Fruit fly (Drosophila melanogaster) whole organism, embryonic: Measurements from ENCODE around the gene Cyp311a1.

ENCODE experiments used
- Atf6 ChIP-seq: fragments of 200-800 bp; sonication (Bioruptor generic); IDR thresholded peaks from 2 replicates; pipeline ENCODE4 v1.3.6; 2022; ENCODE audit warnings: missing biosample characterization, missing genetic modification characterization
- Awh ChIP-seq: fragments of 200-800 bp; sonication (Bioruptor generic); IDR thresholded peaks from 2 replicates; pipeline ENCODE4, ENCODE4 v1.3.6; 2022; ENCODE audit warnings: missing biosample characterization, missing genetic modification characterization
- Bdp1 ChIP-seq: fragments of 200-800 bp; sonication (Bioruptor generic); optimal IDR thresholded peaks from 3 replicates; lab custom pipeline; 2016; ENCODE audit warnings: missing biosample characterization, missing genetic modification characterization
- CG10274 ChIP-seq: fragments of 200-800 bp; sonication (Bioruptor generic); optimal IDR thresholded peaks from 3 replicates; lab custom pipeline; 2017; ENCODE audit warnings: missing biosample characterization, mild to moderate bottlenecking, missing genetic modification characterization
- CG12659 ChIP-seq: fragments of 200-800 bp; sonication (Bioruptor generic); optimal IDR thresholded peaks from 3 replicates; lab custom pipeline; 2017; ENCODE audit warnings: mild to moderate bottlenecking, missing biosample characterization, missing genetic modification reagents, missing genetic modification characterization
- CG14050 ChIP-seq: fragments of 200-800 bp; sonication (Bioruptor generic); IDR thresholded peaks from 3 replicates; pipeline ENCODE4 v1.3.6; 2022; ENCODE audit warnings: missing biosample characterization, missing genetic modification characterization
- CG14965 ChIP-seq: fragments of 200-800 bp; sonication (Bioruptor generic); optimal IDR thresholded peaks from 2 replicates; lab custom pipeline; 2016; ENCODE audit warnings: missing biosample characterization, missing genetic modification characterization, borderline replicate concordance
- CG15601 ChIP-seq: fragments of 200-800 bp; sonication (Bioruptor generic); optimal IDR thresholded peaks from 3 replicates; lab custom pipeline; 2019; ENCODE audit warnings: missing biosample characterization, mild to moderate bottlenecking, missing genetic modification characterization, moderate library complexity
- CG1647 ChIP-seq: fragments of 200-800 bp; sonication (Bioruptor generic); optimal IDR thresholded peaks from 3 replicates; lab custom pipeline; 2016; ENCODE audit warnings: missing biosample characterization, missing genetic modification characterization
- CG17612 ChIP-seq: fragments of 200-800 bp; sonication (Bioruptor generic); IDR thresholded peaks from 2 replicates; pipeline ENCODE4 v1.3.6; 2022; ENCODE audit warnings: missing biosample characterization, missing genetic modification characterization
- CG17802 ChIP-seq: fragments of 200-800 bp; sonication (Bioruptor generic); optimal IDR thresholded peaks from 2 replicates; lab custom pipeline; 2018; ENCODE audit warnings: missing biosample characterization, mild to moderate bottlenecking, missing genetic modification characterization, moderate library complexity
- CG2116 ChIP-seq: fragments of 200-800 bp; sonication (Bioruptor generic); optimal IDR thresholded peaks from 3 replicates; lab custom pipeline; 2018; ENCODE audit warnings: missing biosample characterization, mild to moderate bottlenecking, missing genetic modification characterization
- CG31224 ChIP-seq: fragments of 200-800 bp; sonication (Bioruptor generic); IDR thresholded peaks from 2 replicates; pipeline ENCODE4 v1.3.6; 2022; ENCODE audit warnings: missing biosample characterization, missing genetic modification characterization
- CG34224 ChIP-seq: fragments of 200-800 bp; sonication (Bioruptor generic); IDR thresholded peaks from 3 replicates; pipeline ENCODE4 v1.3.6; 2022; ENCODE audit warnings: missing biosample characterization, missing genetic modification characterization; ENCODE audit not compliant: partially characterized antibody
- CG3726 ChIP-seq: fragments of 200-800 bp; sonication (Bioruptor generic); IDR thresholded peaks from 3 replicates; pipeline ENCODE4, ENCODE4 v1.3.6; 2022; ENCODE audit warnings: missing biosample characterization, missing genetic modification characterization
- CG4282 ChIP-seq: fragments of 200-800 bp; sonication (Bioruptor generic); optimal IDR thresholded peaks from 2 replicates; lab custom pipeline; 2016; ENCODE audit warnings: missing biosample characterization, missing genetic modification characterization
- CG5953 ChIP-seq: fragments of 200-800 bp; sonication (Bioruptor generic); IDR thresholded peaks from 2 replicates; pipeline ENCODE4 v1.3.6; 2022; ENCODE audit warnings: missing biosample characterization, missing genetic modification characterization
- CG6683 ChIP-seq: fragments of 200-800 bp; sonication (Bioruptor generic); optimal IDR thresholded peaks from 2 replicates; lab custom pipeline; 2017; ENCODE audit warnings: missing biosample characterization, mild to moderate bottlenecking, missing genetic modification characterization, missing genetic modification reagents
- CG7372 ChIP-seq: fragments of 200-800 bp; sonication (Bioruptor generic); IDR thresholded peaks from 2 replicates; pipeline ENCODE4 v1.3.6; 2022; ENCODE audit warnings: missing biosample characterization, missing genetic modification characterization
- CG7839 ChIP-seq: fragments of 200-800 bp; sonication (Bioruptor generic); optimal IDR thresholded peaks from 3 replicates; lab custom pipeline; 2018; ENCODE audit warnings: missing biosample characterization, mild to moderate bottlenecking, missing genetic modification characterization, moderate library complexity
- CHES-1-like ChIP-seq: fragments of 200-800 bp; sonication (Bioruptor generic); optimal IDR thresholded peaks from 2 replicates; lab custom pipeline; 2016; ENCODE audit warnings: missing biosample characterization, missing genetic modification characterization
- Camta ChIP-seq: fragments of 200-800 bp; sonication (Bioruptor generic); optimal IDR thresholded peaks from 2 replicates; lab custom pipeline; 2016; ENCODE audit warnings: missing biosample characterization, missing genetic modification characterization
- D19A ChIP-seq: fragments of 200-800 bp; optimal IDR thresholded peaks from 3 replicates; lab custom pipeline; 2019; ENCODE audit warnings: missing biosample characterization, mild to moderate bottlenecking, missing genetic modification characterization, moderate library complexity
- GATAe ChIP-seq: fragments of 200-800 bp; sonication (Bioruptor generic); conservative IDR thresholded peaks from 2 replicates; pipeline ENCODE4 v1.3.6; 2022; ENCODE audit warnings: missing biosample characterization, missing genetic modification characterization
- HHEX ChIP-seq: fragments of 200-800 bp; sonication (Bioruptor generic); optimal IDR thresholded peaks from 3 replicates; lab custom pipeline; 2017; ENCODE audit warnings: missing biosample characterization, mild to moderate bottlenecking, missing genetic modification characterization, missing genetic modification reagents
- Hr39 ChIP-seq: fragments of >200 bp; optimal IDR thresholded peaks from 2 replicates; lab custom pipeline; 2017
- Kr ChIP-seq: fragments of 200-800 bp; sonication (Bioruptor generic); optimal IDR thresholded peaks from 2 replicates; lab custom pipeline; 2017; ENCODE audit warnings: missing biosample characterization, mild to moderate bottlenecking, missing genetic modification characterization
- MBD-R2 ChIP-seq: fragments of 200-800 bp; sonication (Bioruptor generic); IDR thresholded peaks from 2 replicates; pipeline ENCODE4 v1.3.6; 2022; ENCODE audit warnings: missing biosample characterization, missing genetic modification characterization
- Neu2 ChIP-seq: fragments of 200-800 bp; sonication (Bioruptor generic); optimal IDR thresholded peaks from 3 replicates; lab custom pipeline; 2016; ENCODE audit warnings: missing biosample characterization, missing genetic modification characterization, borderline replicate concordance
- Pdp1 ChIP-seq, 2 experiments: fragments of 200-800 bp; sonication (Bioruptor generic); optimal IDR thresholded peaks; 3 replicates each; lab custom pipeline; 2016; ENCODE audit warnings: missing biosample characterization in 2 of 2, missing genetic modification characterization in 2 of 2, mild to moderate bottlenecking in 1 of 2, moderate library complexity in 1 of 2
- Rx ChIP-seq: fragments of 200-800 bp; sonication (Bioruptor generic); IDR thresholded peaks from 2 replicates; pipeline ENCODE4 v1.3.6; 2022; ENCODE audit warnings: missing biosample characterization, missing genetic modification characterization
- Sry-β ChIP-seq: fragments of 200-800 bp; sonication (Bioruptor generic); optimal IDR thresholded peaks from 2 replicates; lab custom pipeline; 2018; ENCODE audit warnings: missing biosample characterization, mild to moderate bottlenecking, missing genetic modification characterization, moderate library complexity
- Ssrp ChIP-seq: fragments of 200-800 bp; sonication (Bioruptor generic); optimal IDR thresholded peaks from 2 replicates; lab custom pipeline; 2018; ENCODE audit warnings: missing biosample characterization, mild to moderate bottlenecking, missing genetic modification characterization, moderate library complexity
- ase ChIP-seq: fragments of 200-800 bp; sonication (Bioruptor generic); IDR thresholded peaks from 3 replicates; pipeline ENCODE4 v1.3.6; 2022; ENCODE audit warnings: missing biosample characterization, missing genetic modification characterization
- ash1 ChIP-seq: fragments of 200-800 bp; sonication (Bioruptor generic); optimal IDR thresholded peaks from 2 replicates; lab custom pipeline; 2018; ENCODE audit warnings: missing biosample characterization, mild to moderate bottlenecking, missing genetic modification characterization
- corto ChIP-seq: fragments of 200-800 bp; sonication (Bioruptor generic); optimal IDR thresholded peaks from 2 replicates; lab custom pipeline; 2016; ENCODE audit warnings: missing biosample characterization, mild to moderate bottlenecking, missing genetic modification characterization, moderate library complexity
- emc ChIP-seq: fragments of 200-800 bp; sonication (Bioruptor generic); optimal IDR thresholded peaks from 2 replicates; lab custom pipeline; 2016; ENCODE audit warnings: missing biosample characterization, missing genetic modification characterization
- gcm2 ChIP-seq: fragments of 200-800 bp; sonication (Bioruptor generic); optimal IDR thresholded peaks from 2 replicates; lab custom pipeline; 2016; ENCODE audit warnings: missing biosample characterization, missing genetic modification characterization
- insv ChIP-seq, 2 experiments: fragments of 200-800 bp; sonication (Bioruptor generic); optimal IDR thresholded peaks; 3 replicates each; lab custom pipeline; 2016 to 2018; ENCODE audit warnings: missing biosample characterization in 2 of 2, missing genetic modification characterization in 2 of 2
- inv ChIP-seq: fragments of 200-800 bp; sonication (Bioruptor generic); IDR thresholded peaks from 2 replicates; pipeline ENCODE4 v1.3.6; 2022; ENCODE audit warnings: missing biosample characterization, missing genetic modification characterization; ENCODE audit not compliant: partially characterized antibody
- lmd ChIP-seq: fragments of 200-800 bp; sonication (Bioruptor generic); IDR thresholded peaks from 2 replicates; pipeline ENCODE4 v1.3.6; 2022; ENCODE audit warnings: missing biosample characterization, missing genetic modification characterization
- maf-S ChIP-seq: fragments of 200-800 bp; sonication (Bioruptor generic); optimal IDR thresholded peaks from 2 replicates; lab custom pipeline; 2016; ENCODE audit warnings: missing biosample characterization, missing genetic modification characterization
- p53 ChIP-seq: fragments of 200-800 bp; sonication (Bioruptor generic); optimal IDR thresholded peaks from 2 replicates; lab custom pipeline; 2016; ENCODE audit warnings: missing biosample characterization, missing genetic modification characterization
- pita ChIP-seq: fragments of 200-800 bp; sonication (Bioruptor generic); optimal IDR thresholded peaks from 2 replicates; lab custom pipeline; 2017; ENCODE audit warnings: missing biosample characterization, mild to moderate bottlenecking, missing genetic modification characterization
- pzg ChIP-seq: fragments of 200-800 bp; sonication (Bioruptor generic); optimal IDR thresholded peaks from 3 replicates; lab custom pipeline; 2018; ENCODE audit warnings: missing biosample characterization, mild to moderate bottlenecking, missing genetic modification characterization, moderate library complexity
- slp2 ChIP-seq: fragments of 200-800 bp; sonication (Bioruptor generic); optimal IDR thresholded peaks from 2 replicates; lab custom pipeline; 2016; ENCODE audit warnings: missing biosample characterization, missing genetic modification characterization
- ssp ChIP-seq: fragments of 200-800 bp; sonication (Bioruptor generic); IDR thresholded peaks from 2 replicates; pipeline ENCODE4 v1.3.6; 2022; ENCODE audit warnings: missing biosample characterization, missing genetic modification characterization
- vfl ChIP-seq: fragments of 200-800 bp; sonication (Bioruptor generic); optimal IDR thresholded peaks from 2 replicates; lab custom pipeline; 2016; ENCODE audit warnings: missing biosample characterization, missing genetic modification characterization
- vnd ChIP-seq: fragments of 200-800 bp; sonication (Bioruptor generic); IDR thresholded peaks from 3 replicates; pipeline ENCODE4 v1.3.6; 2022; ENCODE audit warnings: missing biosample characterization, missing genetic modification characterization; ENCODE audit not compliant: partially characterized antibody
- zfh1 ChIP-seq: fragments of 200-800 bp; sonication (Bioruptor generic); IDR thresholded peaks from 3 replicates; pipeline ENCODE4 v1.3.6; 2022; ENCODE audit warnings: missing biosample characterization, missing genetic modification characterization

Cyp311a1 gene

DNA sequence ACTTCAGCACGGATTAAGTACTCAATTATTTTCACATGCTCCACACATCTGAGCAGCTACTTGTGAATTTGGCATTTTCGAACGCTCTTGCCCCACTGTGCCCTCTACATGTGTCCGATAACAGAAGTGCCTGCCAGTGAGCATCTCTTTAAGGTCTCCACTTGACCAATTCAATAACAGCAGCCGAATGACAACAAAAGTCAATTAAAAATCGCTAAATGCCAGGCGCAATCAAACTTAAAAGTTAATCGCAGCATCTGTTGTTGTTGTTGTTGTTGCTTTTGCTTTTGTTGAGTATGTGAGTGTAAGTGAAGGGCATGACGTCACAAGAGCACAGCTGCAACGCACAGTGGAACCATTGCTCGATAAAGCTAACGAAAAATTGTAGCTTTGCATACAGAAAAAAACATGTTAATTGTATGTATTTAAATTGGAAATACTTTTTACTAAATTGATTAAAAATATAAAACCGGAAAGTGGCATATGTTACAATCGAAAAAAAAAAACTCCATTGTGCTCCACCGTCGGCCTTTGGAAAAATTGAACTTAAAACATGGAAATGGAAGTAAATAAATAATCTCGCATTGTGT lies 16.4 kb downstream of the Cyp311a1 start (continued):
- TF ChIP-seq D19A (tag; lab: Kevin White, UChicago) (peak; percentile 10), CG3726 (GFP tag; lab: Robert Waterston, UW) (0 out of 3 replicates have a peak, but pooled peaks have one; percentile 52), Ssrp (tag; lab: Kevin White, UChicago) (peak; percentile 1), CG31224 (no peak), ase (GFP tag; lab: Robert Waterston, UW) (peak; percentile 40; the same call in 1 of the 3 replicates), HHEX (peak; percentile 14), CG6683 (GFP tag; lab: Kevin White, UChicago) (no peak), CG14050 (GFP tag; lab: Robert Waterston, UW) (0 out of 3 replicates have a peak, but pooled peaks have one; percentile 9), GATAe (no peak), p53 (GFP tag; lab: Kevin White, UChicago) (no peak), Rx (GFP tag; lab: Robert Waterston, UW) (peak; percentile 16; the same call in 1 of the 2 replicates), CG5953 (GFP tag; lab: Robert Waterston, UW) (no peak), CG1647 (GFP tag; lab: Kevin White, UChicago) (no peak), CG17612 (GFP tag; lab: Robert Waterston, UW) (no peak), ssp (GFP tag; lab: Robert Waterston, UW) (no peak), CG34224 (no peak), ash1 (no peak), Bdp1 (GFP tag; lab: Kevin White, UChicago) (no peak), Pdp1 (GFP tag; optimal IDR thresholded peaks at IDR 0.05; lab: Kevin White, UChicago) (peak in 1 of 2 experiments; percentile 27), lmd (GFP tag; lab: Robert Waterston, UW) (0 out of 2 replicates have a peak, but pooled peaks have one; percentile 8), maf-S (GFP tag; lab: Kevin White, UChicago) (no peak), inv (GFP tag; lab: Robert Waterston, UW) (0 out of 2 replicates have a peak, but pooled peaks have one; percentile 9), CG7839 (tag; lab: Kevin White, UChicago) (peak; percentile 44), MBD-R2 (GFP tag; lab: Robert Waterston, UW) (no peak), CG10274 (no peak), CG17802 (tag; lab: Kevin White, UChicago) (no peak), pita (GFP tag; lab: Kevin White, UChicago) (no peak), Awh (GFP tag; lab: Robert Waterston, UW) (0 out of 2 replicates have a peak, but pooled peaks have one; percentile 36), Sry-β (GFP tag; lab: Kevin White, UChicago) (no peak), insv (GFP tag; optimal IDR thresholded peaks at IDR 0.05; lab: Kevin White, UChicago) (no peak), CHES-1-like (GFP tag; lab: Kevin White, UChicago) (peak; percentile 5), zfh1 (GFP tag; lab: Robert Waterston, UW) (peak; percentile 51; the same call in 2 of the 3 replicates), Hr39 (no peak), Kr (GFP tag; lab: Kevin White, UChicago) (no peak), Camta (GFP tag; lab: Kevin White, UChicago) (peak; percentile 41), CG14965 (GFP tag; lab: Kevin White, UChicago) (no peak), CG15601 (no peak), CG4282 (GFP tag; lab: Kevin White, UChicago) (peak; percentile 12), pzg (GFP tag; lab: Kevin White, UChicago) (no peak), CG2116 (GFP tag; lab: Kevin White, UChicago) (no peak), CG7372 (GFP tag; lab: Robert Waterston, UW) (no peak), vfl (GFP tag; lab: Kevin White, UChicago) (no peak), vnd (GFP tag; lab: Robert Waterston, UW) (no peak), Neu2 (GFP tag; lab: Kevin White, UChicago) (no peak), emc (no peak), CG12659 (GFP tag; lab: Kevin White, UChicago) (no peak), Atf6 (GFP tag; lab: Robert Waterston, UW) (no peak), gcm2 (GFP tag; lab: Kevin White, UChicago) (no peak), corto (no peak), slp2 (GFP tag; lab: Kevin White, UChicago) (no peak)
